Fruit fly (Drosophila melanogaster) whole organism, prepupa: ENCODE data around the gene eater.

Experiments used
- Blimp-1 ChIP-seq: fragments of 200-800 bp; sonication (Bioruptor generic); optimal IDR thresholded peaks from 3 replicates; lab custom pipeline; 2017; ENCODE audit warnings: missing biosample characterization, missing genetic modification characterization, mild to moderate bottlenecking, moderate library complexity, missing genetic modification reagents
- CG10631 ChIP-seq: fragments of 200-800 bp; sonication (Bioruptor generic); optimal IDR thresholded peaks from 2 replicates; lab custom pipeline; 2016; ENCODE audit warnings: missing biosample characterization, missing genetic modification characterization
- CG10669 ChIP-seq: fragments of 200-800 bp; sonication (Bioruptor generic); optimal IDR thresholded peaks from 3 replicates; lab custom pipeline; 2018; ENCODE audit warnings: missing biosample characterization, mild to moderate bottlenecking, missing genetic modification characterization, moderate library complexity
- CG11762 ChIP-seq: fragments of 200-800 bp; sonication (Bioruptor generic); optimal IDR thresholded peaks from 3 replicates; lab custom pipeline; 2016; ENCODE audit warnings: missing biosample characterization, missing genetic modification characterization; ENCODE audit not compliant: insufficient read depth
- CG11902 ChIP-seq: fragments of 200-800 bp; sonication (Bioruptor generic); optimal IDR thresholded peaks from 3 replicates; lab custom pipeline; 2016; ENCODE audit warnings: missing biosample characterization, missing genetic modification characterization
- CG15336 ChIP-seq: fragments of 200-800 bp; sonication (Bioruptor generic); IDR thresholded peaks from 2 replicates; pipeline ENCODE4 v1.3.6; 2022; ENCODE audit warnings: missing biosample characterization, missing genetic modification characterization
- CG1621 ChIP-seq: fragments of 200-800 bp; sonication (Bioruptor generic); optimal IDR thresholded peaks from 3 replicates; lab custom pipeline; 2018; ENCODE audit warnings: missing biosample characterization, mild to moderate bottlenecking, missing genetic modification characterization
- CG3032 ChIP-seq: fragments of 200-800 bp; optimal IDR thresholded peaks from 2 replicates; lab custom pipeline; 2019; ENCODE audit warnings: missing biosample characterization, mild to moderate bottlenecking, missing genetic modification characterization, moderate library complexity
- CG3919 ChIP-seq: fragments of 200-800 bp; sonication (Bioruptor generic); optimal IDR thresholded peaks from 3 replicates; lab custom pipeline; 2016; ENCODE audit warnings: missing biosample characterization, missing genetic modification characterization
- CG4318 ChIP-seq: fragments of 200-800 bp; sonication (Bioruptor generic); optimal IDR thresholded peaks from 3 replicates; lab custom pipeline; 2017; ENCODE audit warnings: missing biosample characterization, mild to moderate bottlenecking, missing genetic modification characterization
- CG6163 ChIP-seq: fragments of 200-800 bp; sonication (Bioruptor generic); IDR thresholded peaks from 3 replicates; pipeline ENCODE4 v1.3.6; 2022; ENCODE audit warnings: missing biosample characterization, missing genetic modification characterization
- CG6276 ChIP-seq: fragments of 200-800 bp; sonication (Bioruptor generic); optimal IDR thresholded peaks from 2 replicates; lab custom pipeline; 2017; ENCODE audit warnings: missing biosample characterization, mild to moderate bottlenecking, missing genetic modification characterization
- CG6808 ChIP-seq: fragments of 200-800 bp; sonication (Bioruptor generic); optimal IDR thresholded peaks from 3 replicates; lab custom pipeline; 2017; ENCODE audit warnings: missing biosample characterization, missing genetic modification characterization, mild to moderate bottlenecking, moderate library complexity, missing genetic modification reagents
- CG6854 ChIP-seq: fragments of 200-800 bp; sonication (Bioruptor generic); optimal IDR thresholded peaks from 2 replicates; lab custom pipeline; 2017; ENCODE audit warnings: missing biosample characterization, mild to moderate bottlenecking, missing genetic modification characterization
- CG7368 ChIP-seq: fragments of 200-800 bp; sonication (Bioruptor generic); optimal IDR thresholded peaks from 3 replicates; lab custom pipeline; 2016; ENCODE audit warnings: missing biosample characterization, missing genetic modification characterization
- CG8119 ChIP-seq: fragments of 200-800 bp; sonication (Bioruptor generic); IDR thresholded peaks from 3 replicates; pipeline ENCODE4 v1.3.6; 2022; ENCODE audit warnings: missing biosample characterization, missing genetic modification characterization
- CG8319 ChIP-seq: fragments of 200-800 bp; sonication (Bioruptor generic); optimal IDR thresholded peaks from 3 replicates; lab custom pipeline; 2016; ENCODE audit warnings: missing biosample characterization, missing genetic modification characterization
- Eip78C ChIP-seq: fragments of 200-800 bp; sonication (Bioruptor generic); peaks from one replicate; lab custom pipeline; 2016; ENCODE audit warnings: missing biosample characterization, missing genetic modification characterization
- Eip93F ChIP-seq: fragments of 200-800 bp; sonication (Bioruptor generic); optimal IDR thresholded peaks from 2 replicates; lab custom pipeline; 2016; ENCODE audit warnings: missing biosample characterization, mild to moderate bottlenecking, missing genetic modification characterization
- Ets21C ChIP-seq: fragments of 200-800 bp; sonication (Bioruptor generic); optimal IDR thresholded peaks from 3 replicates; lab custom pipeline; 2016; ENCODE audit warnings: missing biosample characterization, missing genetic modification characterization
- Hr39 ChIP-seq: fragments of 200-800 bp; sonication (Bioruptor generic); optimal IDR thresholded peaks from 2 replicates; lab custom pipeline; 2016; ENCODE audit warnings: missing biosample characterization, missing genetic modification characterization
- Hr4 ChIP-seq: fragments of 200-800 bp; sonication (Bioruptor generic); optimal IDR thresholded peaks from 3 replicates; lab custom pipeline; 2016; ENCODE audit warnings: missing biosample characterization, missing genetic modification characterization
- Met ChIP-seq: fragments of 200-800 bp; sonication (Bioruptor generic); optimal IDR thresholded peaks from 3 replicates; lab custom pipeline; 2016; ENCODE audit warnings: missing biosample characterization, missing genetic modification characterization
- OdsH ChIP-seq: fragments of 200-800 bp; sonication (Bioruptor generic); optimal IDR thresholded peaks from 3 replicates; lab custom pipeline; 2016; ENCODE audit warnings: missing biosample characterization, missing genetic modification characterization
- Sox102F ChIP-seq: fragments of 200-800 bp; sonication (Bioruptor generic); optimal IDR thresholded peaks from 2 replicates; lab custom pipeline; 2016; ENCODE audit warnings: missing biosample characterization, mild to moderate bottlenecking, missing genetic modification characterization
- achi ChIP-seq: fragments of 200-800 bp; sonication (Bioruptor generic); optimal IDR thresholded peaks from 3 replicates; lab custom pipeline; 2016; ENCODE audit warnings: missing biosample characterization, missing genetic modification characterization
- dac ChIP-seq: fragments of 200-800 bp; sonication (Bioruptor generic); optimal IDR thresholded peaks from 2 replicates; lab custom pipeline; 2017; ENCODE audit warnings: missing biosample characterization, mild to moderate bottlenecking, missing genetic modification characterization
- esn ChIP-seq: fragments of 200-800 bp; sonication (Bioruptor generic); optimal IDR thresholded peaks from 2 replicates; lab custom pipeline; 2016; ENCODE audit warnings: missing biosample characterization, mild to moderate bottlenecking, missing genetic modification characterization, moderate library complexity
- fd59A ChIP-seq: fragments of 200-800 bp; sonication (Bioruptor generic); optimal IDR thresholded peaks from 2 replicates; lab custom pipeline; 2017; ENCODE audit warnings: missing biosample characterization, mild to moderate bottlenecking, missing genetic modification characterization, missing genetic modification reagents
- fd85E ChIP-seq: fragments of 200-800 bp; sonication (Bioruptor generic); optimal IDR thresholded peaks from 3 replicates; lab custom pipeline; 2016; ENCODE audit warnings: missing biosample characterization, missing genetic modification characterization
- fkh ChIP-seq: fragments of 200-800 bp; sonication (Bioruptor generic); optimal IDR thresholded peaks from 3 replicates; lab custom pipeline; 2017; ENCODE audit warnings: missing biosample characterization, mild to moderate bottlenecking, missing genetic modification characterization, moderate library complexity
- lz ChIP-seq: fragments of 200-800 bp; sonication (Bioruptor generic); optimal IDR thresholded peaks from 3 replicates; lab custom pipeline; 2016; ENCODE audit warnings: missing biosample characterization, missing genetic modification characterization
- salr ChIP-seq, 2 experiments: fragments of 200-800 bp; sonication (Bioruptor generic); optimal IDR thresholded peaks; 3 replicates each; lab custom pipeline; 2016 to 2018; ENCODE audit warnings: missing biosample characterization in 2 of 2, missing genetic modification characterization in 2 of 2, mild to moderate bottlenecking in 1 of 2
- ss ChIP-seq, 2 experiments: fragments of 200-800 bp; sonication (Bioruptor generic); optimal IDR thresholded peaks; 2 replicates in 1 of 2; 3 replicates in 1 of 2; lab custom pipeline; 2017 to 2018; ENCODE audit warnings: mild to moderate bottlenecking in 2 of 2, missing biosample characterization in 2 of 2, missing genetic modification characterization in 2 of 2, moderate library complexity in 1 of 2
- svp ChIP-seq: fragments of 200-800 bp; sonication (Bioruptor generic); peaks from one replicate; lab custom pipeline; 2016; ENCODE audit warnings: missing biosample characterization, missing genetic modification characterization
- vri ChIP-seq: fragments of 200-800 bp; sonication (Bioruptor generic); optimal IDR thresholded peaks from 3 replicates; lab custom pipeline; 2016; ENCODE audit warnings: missing biosample characterization, mild to moderate bottlenecking, missing genetic modification characterization

Gene eater

dm6 chr3R:27111784-27112602 is 12.5 kb upstream of the eater start, which contains the start of the genes gb and CG5815 (continued):
- peak in 1 of 2 experiments; percentile 79 for TF ChIP-seq salr (GFP tag; optimal IDR thresholded peaks at IDR 0.05; lab: Kevin White, UChicago)
- TF ChIP-seq CG11762 (GFP tag; lab: Kevin White, UChicago): peak; percentile 64
- no peak for TF ChIP-seq ss (GFP tag; optimal IDR thresholded peaks at IDR 0.05; lab: Kevin White, UChicago)
- TF ChIP-seq Eip78C (GFP tag; lab: Kevin White, UChicago): peak; percentile 96
- TF ChIP-seq CG7368 (GFP tag; lab: Kevin White, UChicago): peak; percentile 71
- peak; percentile 31 for TF ChIP-seq vri (GFP tag; lab: Kevin White, UChicago)
- TF ChIP-seq CG4318: peak; percentile 83
- peak; percentile 90 for TF ChIP-seq CG3919
- peak; percentile 87 for TF ChIP-seq Hr39
- peak; percentile 84 for TF ChIP-seq CG8119 (GFP tag; lab: Robert Waterston, UW)
- peak; percentile 92 for TF ChIP-seq Hr4
- peak; percentile 86 for TF ChIP-seq CG3032 (tag; lab: Kevin White, UChicago)
- TF ChIP-seq fd59A: peak; percentile 78
- TF ChIP-seq fd85E (GFP tag; lab: Kevin White, UChicago): no peak
- peak; percentile 92 for TF ChIP-seq OdsH (GFP tag; lab: Kevin White, UChicago)
- TF ChIP-seq fkh: peak; percentile 77
- TF ChIP-seq CG6276 (GFP tag; lab: Kevin White, UChicago): no peak

- no peak for TF ChIP-seq CG11762 (GFP tag; lab: Kevin White, UChicago)
- TF ChIP-seq svp (GFP tag; lab: Kevin White, UChicago): peak; percentile 65
- no peak for TF ChIP-seq Eip78C (GFP tag; lab: Kevin White, UChicago)
- no peak for TF ChIP-seq fd59A
- no peak for TF ChIP-seq Ets21C (GFP tag; lab: Kevin White, UChicago)
- no peak for TF ChIP-seq esn
- peak; percentile 14 for TF ChIP-seq vri (GFP tag; lab: Kevin White, UChicago)
- no peak for TF ChIP-seq CG1621 (tag; lab: Kevin White, UChicago)
Measured at dm6 chr3R:27109458-27109857, 10.0 kb upstream of the eater start.

dm6 chr3R:27108111-27108510 is 8.6 kb upstream of the eater start:
- TF ChIP-seq CG6854 (GFP tag; lab: Kevin White, UChicago) (no peak), fd59A (no peak), lz (no peak), Eip93F (GFP tag; lab: Kevin White, UChicago) (no peak), dac (GFP tag; lab: Kevin White, UChicago) (no peak), CG6276 (GFP tag; lab: Kevin White, UChicago) (no peak), CG15336 (no peak), CG6163 (GFP tag; lab: Robert Waterston, UW) (no peak), Eip78C (GFP tag; lab: Kevin White, UChicago) (no peak), Blimp-1 (GFP tag; lab: Kevin White, UChicago) (no peak), Sox102F (GFP tag; lab: Kevin White, UChicago) (no peak), Met (GFP tag; lab: Kevin White, UChicago) (no peak), CG10631 (GFP tag; lab: Kevin White, UChicago) (no peak), CG11902 (GFP tag; lab: Kevin White, UChicago) (no peak), CG6808 (no peak), CG8319 (no peak), salr (GFP tag; optimal IDR thresholded peaks at IDR 0.05; lab: Kevin White, UChicago) (no peak), achi (GFP tag; lab: Kevin White, UChicago) (no peak), CG10669 (GFP tag; lab: Kevin White, UChicago) (no peak)
